Fruit fly (Drosophila melanogaster) whole organism, embryonic: Measurements from ENCODE around the gene Megf8.

Experiments used
- Ada2b ChIP-seq: fragments of 200-800 bp; sonication (Bioruptor generic); IDR thresholded peaks from 2 replicates; pipeline ENCODE4 v1.3.6; 2022; ENCODE audit warnings: missing biosample characterization, missing genetic modification characterization
- Aef1 ChIP-seq: fragments of 200-800 bp; sonication (Bioruptor generic); IDR thresholded peaks from 3 replicates; pipeline ENCODE4 v1.3.6; 2022; ENCODE audit warnings: missing biosample characterization, missing genetic modification characterization
- B-H2 ChIP-seq: fragments of 200-800 bp; sonication (Bioruptor generic); optimal IDR thresholded peaks from 2 replicates; lab custom pipeline; 2018; ENCODE audit warnings: missing biosample characterization, mild to moderate bottlenecking, missing genetic modification characterization
- CG10274 ChIP-seq: fragments of 200-800 bp; sonication (Bioruptor generic); optimal IDR thresholded peaks from 3 replicates; lab custom pipeline; 2017; ENCODE audit warnings: missing biosample characterization, mild to moderate bottlenecking, missing genetic modification characterization
- CG10979 ChIP-seq: fragments of 200-800 bp; sonication (Bioruptor generic); optimal IDR thresholded peaks from 2 replicates; lab custom pipeline; 2018; ENCODE audit warnings: missing biosample characterization, mild to moderate bottlenecking, missing genetic modification characterization, moderate library complexity
- CG12155 ChIP-seq: fragments of 200-800 bp; sonication (Bioruptor generic); optimal IDR thresholded peaks from 3 replicates; lab custom pipeline; 2016; ENCODE audit warnings: missing biosample characterization, missing genetic modification characterization
- CG12299 ChIP-seq: fragments of 200-800 bp; sonication (Bioruptor generic); optimal IDR thresholded peaks from 2 replicates; lab custom pipeline; 2018; ENCODE audit warnings: missing biosample characterization, mild to moderate bottlenecking, missing genetic modification characterization
- CG12659 ChIP-seq: fragments of 200-800 bp; sonication (Bioruptor generic); optimal IDR thresholded peaks from 3 replicates; lab custom pipeline; 2017; ENCODE audit warnings: mild to moderate bottlenecking, missing biosample characterization, missing genetic modification reagents, missing genetic modification characterization
- CG13287 ChIP-seq: fragments of 200-800 bp; sonication (Bioruptor generic); IDR thresholded peaks from 2 replicates; pipeline ENCODE4 v1.3.6; 2022; ENCODE audit warnings: missing biosample characterization, missing genetic modification characterization; ENCODE audit not compliant: partially characterized antibody
- CG13424 ChIP-seq: fragments of 200-800 bp; sonication (Bioruptor generic); optimal IDR thresholded peaks from 2 replicates; lab custom pipeline; 2019; ENCODE audit warnings: missing biosample characterization, mild to moderate bottlenecking, missing genetic modification characterization, moderate library complexity
- CG13624 ChIP-seq: fragments of 200-800 bp; sonication (Bioruptor generic); optimal IDR thresholded peaks from 2 replicates; lab custom pipeline; 2016; ENCODE audit warnings: missing biosample characterization, missing genetic modification characterization
- CG16813 ChIP-seq: fragments of 200-800 bp; sonication (Bioruptor generic); IDR thresholded peaks from 3 replicates; pipeline ENCODE4 v1.3.6; 2022; ENCODE audit warnings: missing biosample characterization, missing genetic modification characterization; ENCODE audit not compliant: partially characterized antibody
- CG2116 ChIP-seq: fragments of 200-800 bp; sonication (Bioruptor generic); optimal IDR thresholded peaks from 3 replicates; lab custom pipeline; 2018; ENCODE audit warnings: missing biosample characterization, mild to moderate bottlenecking, missing genetic modification characterization
- CG2678 ChIP-seq: fragments of 200-800 bp; sonication (Bioruptor generic); optimal IDR thresholded peaks from 3 replicates; lab custom pipeline; 2019; ENCODE audit warnings: missing biosample characterization, mild to moderate bottlenecking, missing genetic modification characterization, moderate library complexity
- CG3163 ChIP-seq: fragments of 200-800 bp; sonication (Bioruptor generic); optimal IDR thresholded peaks from 3 replicates; lab custom pipeline; 2016; ENCODE audit warnings: missing biosample characterization, missing genetic modification characterization
- CG34224 ChIP-seq: fragments of 200-800 bp; sonication (Bioruptor generic); IDR thresholded peaks from 3 replicates; pipeline ENCODE4 v1.3.6; 2022; ENCODE audit warnings: missing biosample characterization, missing genetic modification characterization; ENCODE audit not compliant: partially characterized antibody
- CG4617 ChIP-seq: fragments of 200-800 bp; sonication (Bioruptor generic); optimal IDR thresholded peaks from 3 replicates; lab custom pipeline; 2016; ENCODE audit warnings: missing biosample characterization, missing genetic modification characterization, borderline replicate concordance
- CG4854 ChIP-seq: fragments of 200-800 bp; sonication (Bioruptor generic); optimal IDR thresholded peaks from 2 replicates; lab custom pipeline; 2016; ENCODE audit warnings: missing biosample characterization, missing genetic modification characterization, inconsistent platforms
- CG6272 ChIP-seq: fragments of 200-800 bp; sonication (Bioruptor generic); IDR thresholded peaks from 2 replicates; pipeline ENCODE4 v1.3.6; 2022; ENCODE audit warnings: missing biosample characterization, missing genetic modification characterization
- CG6854 ChIP-seq: fragments of 200-800 bp; sonication (Bioruptor generic); optimal IDR thresholded peaks from 3 replicates; lab custom pipeline; 2017; ENCODE audit warnings: missing biosample characterization, mild to moderate bottlenecking, missing genetic modification characterization
- CG7357 ChIP-seq: fragments of 200-800 bp; sonication (Bioruptor generic); IDR thresholded peaks from 3 replicates; pipeline ENCODE4 v1.3.6; 2022; ENCODE audit warnings: missing biosample characterization, missing genetic modification characterization
- CG9727 ChIP-seq: fragments of 200-800 bp; sonication (Bioruptor generic); optimal IDR thresholded peaks from 3 replicates; lab custom pipeline; 2017; ENCODE audit warnings: missing biosample characterization, mild to moderate bottlenecking, missing genetic modification characterization
- CG9817 ChIP-seq: fragments of 200-800 bp; sonication (Bioruptor generic); optimal IDR thresholded peaks from 2 replicates; lab custom pipeline; 2018; ENCODE audit warnings: missing biosample characterization, mild to moderate bottlenecking, missing genetic modification characterization, moderate library complexity
- CHES-1-like ChIP-seq: fragments of 200-800 bp; sonication (Bioruptor generic); optimal IDR thresholded peaks from 2 replicates; lab custom pipeline; 2016; ENCODE audit warnings: missing biosample characterization, missing genetic modification characterization
- CTCF ChIP-seq: fragments of 200-800 bp; sonication (Bioruptor generic); optimal IDR thresholded peaks from 2 replicates; lab custom pipeline; 2017; ENCODE audit warnings: missing biosample characterization, mild to moderate bottlenecking, missing genetic modification characterization, moderate library complexity
- D ChIP-seq, 2 experiments: fragments of 200-800 bp in 1 of 2; fragments of >200 bp in 1 of 2; sonication (Bioruptor generic) in 1 of 2; optimal IDR thresholded peaks; 2 replicates in 1 of 2; 3 replicates in 1 of 2; lab custom pipeline; 2017; ENCODE audit warnings: mild to moderate bottlenecking in 1 of 2, missing biosample characterization in 1 of 2, missing genetic modification characterization in 1 of 2, missing genetic modification reagents in 1 of 2
- Eip74EF ChIP-seq, 2 experiments: fragments of 200-800 bp in 1 of 2; fragments of >200 bp in 1 of 2; sonication (Bioruptor generic) in 1 of 2; optimal IDR thresholded peaks; 2 replicates each; lab custom pipeline; 2017 to 2019; ENCODE audit warnings: missing biosample characterization in 2 of 2, missing genetic modification characterization in 2 of 2, mild to moderate bottlenecking in 1 of 2, moderate library complexity in 1 of 2
- Ets65A ChIP-seq: fragments of 200-800 bp; sonication (Bioruptor generic); peaks from one replicate; lab custom pipeline; 2016; ENCODE audit warnings: missing biosample characterization, missing genetic modification characterization
- HLH3B ChIP-seq: fragments of 200-800 bp; sonication (Bioruptor generic); IDR thresholded peaks from 2 replicates; pipeline ENCODE4 v1.3.6; 2022; ENCODE audit warnings: missing biosample characterization, missing genetic modification characterization
- Jarid2 ChIP-seq: fragments of 200-800 bp; sonication (Bioruptor generic); optimal IDR thresholded peaks from 3 replicates; lab custom pipeline; 2017; ENCODE audit warnings: mild to moderate bottlenecking, missing biosample characterization, missing genetic modification reagents, missing genetic modification characterization
- Lhr ChIP-seq: fragments of 200-800 bp; sonication (Bioruptor generic); optimal IDR thresholded peaks from 3 replicates; lab custom pipeline; 2017; ENCODE audit warnings: mild to moderate bottlenecking, missing biosample characterization, missing genetic modification reagents, missing genetic modification characterization
- Lpt ChIP-seq: fragments of >200 bp; optimal IDR thresholded peaks from 2 replicates; lab custom pipeline; 2018; ENCODE audit warnings: missing biosample characterization, missing genetic modification characterization
- MBD-R2 ChIP-seq: fragments of 200-800 bp; sonication (Bioruptor generic); IDR thresholded peaks from 2 replicates; pipeline ENCODE4 v1.3.6; 2022; ENCODE audit warnings: missing biosample characterization, missing genetic modification characterization
- Nf-YA ChIP-seq: fragments of 200-800 bp; sonication (Bioruptor generic); IDR thresholded peaks from 2 replicates; pipeline ENCODE4 v1.3.6; 2022; ENCODE audit warnings: missing biosample characterization, missing genetic modification characterization
- Ravus ChIP-seq: fragments of 200-800 bp; sonication (Bioruptor generic); IDR thresholded peaks from 2 replicates; pipeline ENCODE4 v1.3.6; 2022; ENCODE audit warnings: missing biosample characterization, missing genetic modification characterization
- Sin3A ChIP-seq: fragments of >200 bp; optimal IDR thresholded peaks from 2 replicates; lab custom pipeline; 2018
- Sry-δ ChIP-seq: fragments of 200-800 bp; sonication (Bioruptor generic); optimal IDR thresholded peaks from 2 replicates; lab custom pipeline; 2016; ENCODE audit warnings: missing biosample characterization, missing genetic modification characterization
- Stat92E ChIP-seq, 3 experiments: fragments of >200 bp in 2 of 3; fragments of 200-800 bp in 1 of 3; sonication (Bioruptor generic) in 1 of 3; optimal IDR thresholded peaks; 2 replicates each; lab custom pipeline; 2017 to 2019; ENCODE audit warnings: missing biosample characterization in 3 of 3, missing genetic modification characterization in 3 of 3, mild to moderate bottlenecking in 1 of 3, moderate library complexity in 1 of 3
- az2 ChIP-seq: fragments of 200-800 bp; sonication (Bioruptor generic); optimal IDR thresholded peaks from 3 replicates; lab custom pipeline; 2016; ENCODE audit warnings: missing biosample characterization, missing genetic modification characterization
- crc ChIP-seq: fragments of 200-800 bp; sonication (Bioruptor generic); optimal IDR thresholded peaks from 2 replicates; lab custom pipeline; 2016; ENCODE audit warnings: missing biosample characterization, missing genetic modification characterization
- fu2 ChIP-seq: fragments of 200-800 bp; sonication (Bioruptor generic); optimal IDR thresholded peaks from 2 replicates; lab custom pipeline; 2016; ENCODE audit warnings: missing biosample characterization, missing genetic modification characterization
- gsb ChIP-seq: fragments of 200-800 bp; sonication (Bioruptor generic); IDR thresholded peaks from 2 replicates; pipeline ENCODE4 v1.3.6; 2022; ENCODE audit warnings: missing biosample characterization, missing genetic modification characterization
- gsb-n ChIP-seq: fragments of 200-800 bp; sonication (Bioruptor generic); optimal IDR thresholded peaks from 3 replicates; lab custom pipeline; 2018; ENCODE audit warnings: missing biosample characterization, mild to moderate bottlenecking, missing genetic modification characterization
- h ChIP-seq: fragments of >200 bp; optimal IDR thresholded peaks from 2 replicates; lab custom pipeline; 2017
- insv ChIP-seq, 2 experiments: fragments of 200-800 bp; sonication (Bioruptor generic); optimal IDR thresholded peaks; 3 replicates each; lab custom pipeline; 2016 to 2018; ENCODE audit warnings: missing biosample characterization in 2 of 2, missing genetic modification characterization in 2 of 2
- oc ChIP-seq: fragments of 200-800 bp; sonication (Bioruptor generic); optimal IDR thresholded peaks from 2 replicates; lab custom pipeline; 2018; ENCODE audit warnings: missing biosample characterization, mild to moderate bottlenecking, missing genetic modification characterization, moderate library complexity
- pb ChIP-seq: fragments of 200-800 bp; sonication (Bioruptor generic); optimal IDR thresholded peaks from 3 replicates; lab custom pipeline; 2016; ENCODE audit warnings: missing biosample characterization, missing genetic modification characterization
- slbo ChIP-seq: fragments of 200-800 bp; sonication (Bioruptor generic); IDR thresholded peaks from 2 replicates; pipeline ENCODE4 v1.3.6; 2022; ENCODE audit warnings: missing biosample characterization, missing genetic modification characterization
- tgo ChIP-seq: fragments of 200-800 bp; sonication (Bioruptor generic); IDR thresholded peaks from 3 replicates; pipeline ENCODE4 v1.3.6; 2022; ENCODE audit warnings: missing biosample characterization, missing genetic modification characterization
- tin ChIP-seq: fragments of 200-800 bp; sonication (Bioruptor generic); optimal IDR thresholded peaks from 3 replicates; lab custom pipeline; 2016; ENCODE audit warnings: missing biosample characterization, missing genetic modification characterization
- tx ChIP-seq: fragments of 200-800 bp; sonication (Bioruptor generic); optimal IDR thresholded peaks from 2 replicates; lab custom pipeline; 2016; ENCODE audit warnings: missing biosample characterization, missing genetic modification characterization
- unc-4 ChIP-seq: fragments of 200-800 bp; sonication (Bioruptor generic); IDR thresholded peaks from 2 replicates; pipeline ENCODE4 v1.3.6; 2022; ENCODE audit warnings: missing biosample characterization, missing genetic modification characterization; ENCODE audit not compliant: partially characterized antibody

The Megf8 gene

DNA sequence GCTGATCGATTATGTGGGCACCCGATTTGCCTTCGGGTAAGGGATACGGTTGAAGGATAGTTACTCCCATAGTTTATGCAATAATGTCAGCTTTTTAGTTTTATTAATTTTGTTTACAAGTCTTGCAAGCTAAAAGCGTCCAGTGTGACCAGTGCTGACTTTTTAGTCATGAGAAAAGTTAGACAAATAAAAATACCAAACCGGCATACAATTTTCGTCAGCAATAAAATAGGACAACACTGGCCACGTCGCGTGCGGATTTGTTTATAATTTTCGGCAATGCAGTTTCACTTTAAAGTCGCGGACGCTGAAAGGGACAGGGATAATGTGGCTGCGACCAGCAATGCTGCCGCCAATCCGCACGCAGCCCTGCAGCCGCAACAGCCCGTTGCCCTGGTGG lies 29.4 kb downstream of the Megf8 start, which contains the start of the genes MED20 and Trf (continued):
- no peak for TF ChIP-seq gsb (GFP tag; lab: Robert Waterston, UW)
- TF ChIP-seq CG3163 (GFP tag; lab: Kevin White, UChicago): no peak
- TF ChIP-seq CG10274 (GFP tag; lab: Kevin White, UChicago): no peak
- peak; percentile 49 for TF ChIP-seq CG4617 (GFP tag; lab: Kevin White, UChicago)
- TF ChIP-seq Sin3A: peak; percentile 51
- no peak for TF ChIP-seq az2 (GFP tag; lab: Kevin White, UChicago)
- no peak for TF ChIP-seq Ets65A
- TF ChIP-seq Lpt (GFP tag; lab: Kevin White, UChicago): no peak
- TF ChIP-seq Sry-δ (GFP tag; lab: Kevin White, UChicago): no peak
- TF ChIP-seq CG12299 (tag; lab: Kevin White, UChicago): no peak
- TF ChIP-seq MBD-R2 (GFP tag; lab: Robert Waterston, UW): peak; percentile 94
- TF ChIP-seq insv (GFP tag; optimal IDR thresholded peaks at IDR 0.05; lab: Kevin White, UChicago): no peak
- TF ChIP-seq CG12155: no peak
- no peak for TF ChIP-seq CG2116 (GFP tag; lab: Kevin White, UChicago)
- no peak for TF ChIP-seq unc-4 (GFP tag; lab: Robert Waterston, UW)
- TF ChIP-seq HLH3B (GFP tag; lab: Robert Waterston, UW): no peak
- TF ChIP-seq CTCF: no peak
- TF ChIP-seq CG7357 (GFP tag; lab: Robert Waterston, UW): no peak
- TF ChIP-seq CG6272 (GFP tag; lab: Robert Waterston, UW): no peak
- no peak for TF ChIP-seq CG9727 (GFP tag; lab: Kevin White, UChicago)
- TF ChIP-seq CG13624 (GFP tag; lab: Kevin White, UChicago): peak; percentile 0
- TF ChIP-seq CG10979 (tag; lab: Kevin White, UChicago): peak; percentile 15
- no peak for TF ChIP-seq tx
- no peak for TF ChIP-seq CG13424 (tag; lab: Kevin White, UChicago)
- no peak for TF ChIP-seq Ravus
- no peak for TF ChIP-seq h (lab: Kevin White, UChicago)
- TF ChIP-seq CG13287 (GFP tag; lab: Robert Waterston, UW): peak; percentile 63; the same call in 1 of the 2 replicates
- TF ChIP-seq CG9817 (tag; lab: Kevin White, UChicago): no peak
- TF ChIP-seq Jarid2 (GFP tag; lab: Kevin White, UChicago): no peak
- TF ChIP-seq Eip74EF (GFP tag; optimal IDR thresholded peaks at IDR 0.05; lab: Kevin White, UChicago): no peak
- TF ChIP-seq Stat92E (GFP tag; optimal IDR thresholded peaks at IDR 0.05; lab: Kevin White, UChicago): no peak
- TF ChIP-seq crc: no peak
- no peak for TF ChIP-seq Lhr
- peak; percentile 71 for TF ChIP-seq CHES-1-like (GFP tag; lab: Kevin White, UChicago)
- no peak for TF ChIP-seq Aef1 (GFP tag; lab: Robert Waterston, UW)
- no peak for TF ChIP-seq B-H2 (GFP tag; lab: Kevin White, UChicago)
- TF ChIP-seq pb: no peak
- no peak for TF ChIP-seq CG4854 (GFP tag; lab: Kevin White, UChicago)
- no peak for TF ChIP-seq CG2678 (tag; lab: Kevin White, UChicago)
- no peak for TF ChIP-seq CG6854 (GFP tag; lab: Kevin White, UChicago)
- no peak for TF ChIP-seq Nf-YA (GFP tag; lab: Robert Waterston, UW)
- peak; percentile 29 for TF ChIP-seq CG12659 (GFP tag; lab: Kevin White, UChicago)
- no peak for TF ChIP-seq gsb-n (tag; lab: Kevin White, UChicago)
- TF ChIP-seq oc (tag; lab: Kevin White, UChicago): no peak
- TF ChIP-seq CG34224: 0 out of 3 replicates have a peak, but pooled peaks have one; percentile 29
- no peak for TF ChIP-seq fu2 (GFP tag; lab: Kevin White, UChicago)
- TF ChIP-seq tgo (GFP tag; lab: Robert Waterston, UW): no peak
- no peak for TF ChIP-seq slbo (GFP tag; lab: Robert Waterston, UW)
- TF ChIP-seq tin (GFP tag; lab: Kevin White, UChicago): no peak
- no peak for TF ChIP-seq CG16813 (GFP tag; lab: Robert Waterston, UW)
- no peak for TF ChIP-seq D (optimal IDR thresholded peaks at IDR 0.05; lab: Kevin White, UChicago)
- no peak for TF ChIP-seq D (GFP tag; optimal IDR thresholded peaks at IDR 0.05; lab: Kevin White, UChicago)
- no peak for TF ChIP-seq Ada2b
